Worm (Caenorhabditis elegans) whole organism, late embryonic: ENCODE measurements around the gene Y39A3A.3.

ENCODE experiments used
- K09A11.1 ChIP-seq: sonication (generic microtip); optimal IDR thresholded peaks from 2 replicates; lab custom pipeline; 2017; ENCODE audit warnings: antibody characterized with exemption, mild to moderate bottlenecking, missing genetic modification characterization, missing compliant biosample characterization; ENCODE audit not compliant: insufficient read depth
- Y22D7AL.16 ChIP-seq: sonication (generic microtip); optimal IDR thresholded peaks from 2 replicates; lab custom pipeline; 2016; ENCODE audit warnings: missing genetic modification characterization, missing compliant biosample characterization
- ceh-14 ChIP-seq: sonication (generic microtip); optimal IDR thresholded peaks from 2 replicates; lab custom pipeline; 2016; ENCODE audit warnings: missing genotype, missing genetic modification characterization, missing compliant biosample characterization
- ceh-19 ChIP-seq: fragments of 200-800 bp; sonication (Bioruptor generic); optimal IDR thresholded peaks from 2 replicates; lab custom pipeline; 2018; ENCODE audit warnings: mild to moderate bottlenecking, missing genetic modification characterization, missing compliant biosample characterization
- ceh-30 ChIP-seq: fragments of 150-350 bp; optimal IDR thresholded peaks from 2 replicates; lab custom pipeline; 2014; ENCODE audit warnings: missing biosample characterization, missing genetic modification characterization
- ceh-31 ChIP-seq: sonication (generic microtip); optimal IDR thresholded peaks from 2 replicates; lab custom pipeline; 2016; ENCODE audit warnings: missing genetic modification characterization, missing compliant biosample characterization
- ceh-34 ChIP-seq: sonication (generic microtip); optimal IDR thresholded peaks from 2 replicates; lab custom pipeline; 2016; ENCODE audit warnings: mild to moderate bottlenecking, missing genetic modification characterization, missing compliant biosample characterization
- ceh-48 ChIP-seq: sonication (generic microtip); optimal IDR thresholded peaks from 2 replicates; lab custom pipeline; 2016; ENCODE audit warnings: missing genetic modification characterization, inconsistent platforms, missing compliant biosample characterization
- ceh-9 ChIP-seq: sonication (generic microtip); optimal IDR thresholded peaks from 2 replicates; lab custom pipeline; 2016; ENCODE audit warnings: mild to moderate bottlenecking, missing genetic modification characterization, inconsistent platforms, missing compliant biosample characterization
- dmd-4 ChIP-seq: sonication (generic microtip); optimal IDR thresholded peaks from 2 replicates; lab custom pipeline; 2016; ENCODE audit warnings: borderline replicate concordance, missing genetic modification characterization, missing compliant biosample characterization
- elt-2 ChIP-seq: sonication (generic microtip); optimal IDR thresholded peaks from 2 replicates; lab custom pipeline; 2016; ENCODE audit warnings: missing genetic modification reagents, missing genetic modification characterization, missing compliant biosample characterization
- fkh-6 ChIP-seq: sonication (generic microtip); optimal IDR thresholded peaks from 2 replicates; lab custom pipeline; 2016; ENCODE audit warnings: missing genetic modification characterization, missing compliant biosample characterization
- hlh-13 ChIP-seq: fragments of 200-800 bp; sonication (Bioruptor generic); optimal IDR thresholded peaks from 2 replicates; lab custom pipeline; 2018; ENCODE audit warnings: mild to moderate bottlenecking, missing genetic modification characterization, missing compliant biosample characterization
- hlh-30 ChIP-seq: sonication (generic microtip); optimal IDR thresholded peaks from 2 replicates; lab custom pipeline; 2017; ENCODE audit warnings: antibody characterized with exemption, missing genetic modification characterization, missing compliant biosample characterization; ENCODE audit not compliant: insufficient read depth
- madf-2 ChIP-seq: sonication (generic microtip); optimal IDR thresholded peaks from 2 replicates; lab custom pipeline; 2017; ENCODE audit warnings: missing genetic modification characterization, missing compliant biosample characterization
- nfya-1 ChIP-seq: sonication (generic microtip); optimal IDR thresholded peaks from 2 replicates; lab custom pipeline; 2017; ENCODE audit warnings: missing genetic modification characterization, mild to moderate bottlenecking, missing compliant biosample characterization, antibody characterized with exemption, moderate library complexity
- nhr-11 ChIP-seq: fragments of 150-350 bp; optimal IDR thresholded peaks from 2 replicates; lab custom pipeline; 2014; ENCODE audit warnings: missing biosample characterization, missing genetic modification characterization
- nhr-232 ChIP-seq: sonication (generic microtip); optimal IDR thresholded peaks from 2 replicates; lab custom pipeline; 2016; ENCODE audit warnings: missing genetic modification characterization, missing compliant biosample characterization
- pag-3 ChIP-seq: sonication (generic microtip); optimal IDR thresholded peaks from 2 replicates; lab custom pipeline; 2016; ENCODE audit warnings: missing compliant biosample characterization, missing genetic modification characterization, borderline replicate concordance
- pat-9 ChIP-seq: fragments of 200-800 bp; sonication (Bioruptor generic); optimal IDR thresholded peaks from 2 replicates; lab custom pipeline; 2018; ENCODE audit warnings: mild to moderate bottlenecking, missing genetic modification characterization, moderate library complexity, missing compliant biosample characterization
- pha-4 ChIP-seq: fragments of 150-350 bp; optimal IDR thresholded peaks from 2 replicates; lab custom pipeline; 2018; ENCODE audit warnings: missing biosample characterization, missing genetic modification reagents, missing genetic modification characterization
- pros-1 ChIP-seq: fragments of 150-350 bp; optimal IDR thresholded peaks from 2 replicates; lab custom pipeline; 2014; ENCODE audit warnings: missing biosample characterization, missing genetic modification reagents, missing genetic modification characterization
- ref-2 ChIP-seq: sonication (generic microtip); optimal IDR thresholded peaks from 2 replicates; lab custom pipeline; 2016; ENCODE audit warnings: missing genetic modification characterization, missing compliant biosample characterization
- sox-4 ChIP-seq: sonication (generic microtip); optimal IDR thresholded peaks from 2 replicates; lab custom pipeline; 2017; ENCODE audit warnings: mild to moderate bottlenecking, missing genetic modification characterization, inconsistent platforms, missing compliant biosample characterization
- syd-9 ChIP-seq: sonication (generic microtip); optimal IDR thresholded peaks from 2 replicates; lab custom pipeline; 2016; ENCODE audit warnings: mild to moderate bottlenecking, missing genetic modification characterization, moderate library complexity, missing compliant biosample characterization
- tbx-2 ChIP-seq: sonication (generic microtip); optimal IDR thresholded peaks from 2 replicates; lab custom pipeline; 2016; ENCODE audit warnings: missing genetic modification characterization, missing compliant biosample characterization
- tbx-7 ChIP-seq: sonication (generic microtip); optimal IDR thresholded peaks from 2 replicates; lab custom pipeline; 2016; ENCODE audit warnings: missing genotype, missing genetic modification characterization, missing compliant biosample characterization
- unc-3 ChIP-seq, 2 experiments: fragments of 200-800 bp in 1 of 2; sonication (Bioruptor generic) in 1 of 2; sonication (generic microtip) in 1 of 2; conservative IDR thresholded peaks in 1 of 2; optimal IDR thresholded peaks in 1 of 2; 2 replicates each; pipeline versions ENCODE4 v1.3.6 to Lab custom; 2016 to 2022; ENCODE audit warnings: missing compliant biosample characterization in 2 of 2, missing genetic modification characterization in 2 of 2, missing genetic modification reagents in 1 of 2
- unc-42 ChIP-seq: sonication (generic microtip); optimal IDR thresholded peaks from 2 replicates; lab custom pipeline; 2016; ENCODE audit warnings: missing genotype, missing genetic modification characterization, missing compliant biosample characterization
- zip-5 ChIP-seq: sonication (generic microtip); optimal IDR thresholded peaks from 2 replicates; lab custom pipeline; 2016; ENCODE audit warnings: missing genetic modification characterization, missing compliant biosample characterization
- ztf-16 ChIP-seq: sonication (generic microtip); optimal IDR thresholded peaks from 2 replicates; lab custom pipeline; 2017; ENCODE audit warnings: missing genetic modification characterization, missing compliant biosample characterization

Y39A3A.3 gene

DNA sequence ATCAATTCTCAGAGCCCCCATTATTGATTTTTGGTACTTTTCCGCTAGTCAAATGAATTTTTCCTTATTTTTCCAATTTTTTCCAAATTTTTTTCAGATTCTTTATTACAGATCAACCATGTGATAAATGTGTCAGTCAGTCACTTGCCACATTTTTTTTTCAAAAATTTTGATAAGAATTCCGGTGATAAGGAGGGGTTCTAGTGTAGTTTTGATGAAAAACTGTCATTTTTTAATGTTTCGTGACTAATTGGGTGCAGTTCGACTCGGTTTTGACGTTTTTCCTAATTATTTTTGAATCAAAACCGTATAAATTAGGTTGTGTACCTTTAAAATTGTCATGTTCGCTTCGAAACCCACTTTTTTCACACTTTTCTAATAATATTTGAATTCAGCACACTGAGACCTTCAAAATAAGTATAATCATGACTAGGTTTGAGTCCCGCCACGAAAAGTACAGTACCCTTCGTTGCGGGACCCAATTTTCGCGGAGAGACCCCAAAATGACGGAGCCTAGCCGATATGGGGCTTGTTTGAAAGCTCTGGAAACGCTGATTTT lies 31.7 kb upstream of the Y39A3A.3 start:
- TF ChIP-seq elt-2 (no peak), zip-5 (no peak), tbx-2 (tag; lab: Kevin White, UChicago) (no peak), nhr-232 (tag; lab: Kevin White, UChicago) (no peak)

DNA sequence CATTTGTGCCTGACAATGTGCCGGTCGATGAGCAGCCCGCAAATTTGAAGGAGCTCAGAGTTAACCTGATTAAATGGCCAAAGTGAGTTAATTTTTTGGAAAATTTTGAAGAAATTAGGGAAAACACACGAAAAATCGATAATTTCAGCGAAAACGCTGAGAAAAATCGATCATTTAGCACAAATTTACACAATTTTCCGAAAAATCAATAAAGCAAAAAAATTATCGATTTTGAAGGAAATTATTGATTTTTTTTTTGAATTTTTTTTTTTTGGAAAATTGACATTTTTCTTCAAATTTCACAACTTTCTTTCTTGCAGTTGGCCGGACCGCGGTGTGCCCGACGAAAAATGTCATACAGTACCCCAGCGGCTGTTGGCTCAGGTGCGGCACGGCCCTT lies 30.0 kb upstream of the Y39A3A.3 start:
- TF ChIP-seq ceh-30 (tag; lab: Kevin White, UChicago): no peak
- peak; percentile 59 for TF ChIP-seq ceh-48 (tag; lab: Kevin White, UChicago)
- TF ChIP-seq fkh-6 (tag; lab: Kevin White, UChicago): no peak
- TF ChIP-seq pag-3: no peak
- no peak for TF ChIP-seq tbx-7 (tag; lab: Kevin White, UChicago)
- TF ChIP-seq pha-4: no peak
- TF ChIP-seq nhr-11: no peak

DNA sequence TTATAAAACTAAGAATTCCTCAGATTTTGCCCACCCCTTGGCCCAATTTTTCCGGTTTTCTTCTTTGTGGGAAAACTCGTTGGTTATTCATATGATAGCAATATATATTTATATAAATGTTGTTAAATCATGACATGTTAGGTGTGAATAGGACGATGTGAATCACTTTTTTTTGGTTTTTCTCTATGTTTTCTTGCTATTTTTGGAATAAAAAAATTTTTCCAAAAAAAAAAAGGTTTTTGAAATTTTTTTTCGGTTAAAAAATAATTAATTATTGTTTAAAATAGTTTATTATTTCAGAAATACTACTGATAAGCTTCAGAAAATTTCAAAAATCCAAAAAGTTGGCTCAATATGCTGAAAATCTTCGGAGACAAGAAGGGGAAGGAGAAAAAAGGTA lies 24.3 kb upstream of the Y39A3A.3 start, which contains the start of gene Y48G9A.9:
Gene Y48G9A.9 (plus strand): TSS at position 301 of the 400 bp plus-strand sequence.
- TF ChIP-seq fkh-6 (tag; lab: Kevin White, UChicago) (no peak), tbx-2 (tag; lab: Kevin White, UChicago) (no peak)

DNA sequence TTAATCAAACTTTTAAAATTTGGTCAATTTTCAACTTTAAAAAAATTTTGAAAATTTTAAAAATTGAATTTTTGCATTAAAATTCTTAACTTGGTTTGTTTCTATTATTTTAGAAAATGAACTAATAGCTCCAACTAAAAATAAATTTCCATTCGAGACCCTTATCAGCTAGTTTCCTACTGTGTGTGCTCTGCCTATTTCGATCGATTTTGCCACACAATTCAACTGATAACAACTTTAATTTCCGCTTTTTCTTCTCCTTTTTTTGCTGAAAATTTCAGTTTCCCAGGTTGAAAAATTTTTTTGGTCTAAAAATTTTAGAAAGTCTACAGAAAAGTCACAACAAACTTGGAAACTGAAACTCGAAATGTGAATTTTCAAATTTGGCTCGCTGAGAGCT lies 23.2 kb upstream of the Y39A3A.3 start:
- no peak for TF ChIP-seq ceh-14 (tag; lab: Kevin White, UChicago)
- no peak for TF ChIP-seq nhr-11
- no peak for TF ChIP-seq ceh-19 (GFP tag; lab: Kevin White, UChicago)
- peak; percentile 40 for TF ChIP-seq elt-2
- no peak for TF ChIP-seq unc-3 (GFP tag; conservative IDR thresholded peaks at IDR 0.05; lab: Robert Waterston, UW)
- TF ChIP-seq unc-3 (tag; optimal IDR thresholded peaks at IDR 0.05; lab: Kevin White, UChicago): no peak
- TF ChIP-seq, all 69 proteins: peak for 1

DNA sequence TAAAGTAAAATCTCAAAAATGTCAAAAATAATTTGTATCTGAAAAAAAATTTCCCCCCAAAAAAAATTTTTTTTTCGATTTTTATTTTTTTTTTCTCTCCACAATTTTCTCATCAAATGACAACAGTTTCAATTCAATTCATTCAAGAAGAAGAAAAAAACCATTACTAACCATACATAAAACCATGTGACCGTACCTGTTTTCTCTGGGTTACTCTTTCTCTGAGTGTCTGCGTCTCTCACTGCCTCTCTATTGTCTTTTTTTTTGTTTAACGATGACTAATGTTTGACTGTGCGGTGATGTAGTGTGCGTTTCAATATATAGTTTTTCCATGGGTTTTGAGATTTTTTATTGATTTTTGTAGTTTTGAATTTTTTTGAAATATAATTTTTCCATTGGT lies 22.5 kb upstream of the Y39A3A.3 start:
- no peak for TF ChIP-seq ref-2 (tag; lab: Kevin White, UChicago)
- no peak for TF ChIP-seq syd-9
- TF ChIP-seq pha-4: no peak
- TF ChIP-seq hlh-30 (tag; lab: Kevin White, UChicago): peak; percentile 70

DNA sequence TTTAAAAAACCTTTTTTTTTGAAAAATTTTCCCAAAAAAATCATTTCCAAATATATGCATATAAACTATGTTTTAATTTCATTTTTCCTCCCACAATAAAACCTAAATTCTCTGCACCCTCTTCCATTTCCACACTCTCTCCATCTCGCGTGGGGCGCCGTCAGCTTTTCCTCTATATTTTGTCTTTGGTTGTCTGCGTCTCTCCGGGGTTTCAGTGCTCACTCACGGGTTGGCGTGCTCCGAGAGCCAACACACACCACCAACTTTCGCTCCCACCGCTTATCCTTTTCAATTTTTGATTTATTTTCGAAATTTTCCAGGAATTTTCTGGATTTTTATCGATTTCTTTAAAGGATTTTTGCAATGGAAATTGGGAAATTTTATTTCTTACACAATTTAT lies 21.3 kb upstream of the Y39A3A.3 start:
- TF ChIP-seq dmd-4 (tag; lab: Kevin White, UChicago): no peak
- no peak for TF ChIP-seq ceh-9
- peak; percentile 33 for TF ChIP-seq nfya-1 (tag; lab: Kevin White, UChicago)
- TF ChIP-seq ceh-30 (tag; lab: Kevin White, UChicago): no peak
- no peak for TF ChIP-seq pros-1 (tag; lab: Kevin White, UChicago)
- TF ChIP-seq, all 69 proteins: peak for 1

DNA sequence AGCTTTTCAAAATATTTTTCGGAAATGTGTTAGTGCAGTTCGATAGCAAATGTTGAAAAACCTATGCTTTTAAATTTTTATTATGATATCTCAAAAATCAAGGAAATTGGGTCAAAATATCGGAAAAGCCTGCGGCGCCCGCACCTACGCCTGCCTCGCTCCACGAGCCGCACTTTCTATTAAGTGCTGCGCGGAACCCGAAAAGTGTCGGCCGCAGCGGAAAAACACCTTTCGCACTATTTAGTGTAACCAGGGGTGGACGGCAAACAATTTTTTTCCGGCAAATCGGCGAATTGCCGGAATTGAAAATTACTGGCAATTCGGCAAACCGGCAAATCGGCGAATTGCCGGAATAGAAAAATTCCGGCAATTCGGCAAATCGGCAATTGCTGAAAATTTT lies 16.7 kb upstream of the Y39A3A.3 start:
- TF ChIP-seq hlh-13 (no peak), tbx-7 (tag; lab: Kevin White, UChicago) (no peak), ref-2 (tag; lab: Kevin White, UChicago) (no peak), K09A11.1 (tag; lab: Kevin White, UChicago) (no peak), Y22D7AL.16 (tag; lab: Kevin White, UChicago) (no peak), sox-4 (tag; lab: Kevin White, UChicago) (no peak), madf-2 (tag; lab: Kevin White, UChicago) (no peak), ztf-16 (tag; lab: Kevin White, UChicago) (no peak), ceh-34 (tag; lab: Kevin White, UChicago) (no peak), ceh-31 (no peak), pat-9 (tag; lab: Kevin White, UChicago) (no peak), unc-42 (tag; lab: Kevin White, UChicago) (no peak), ceh-19 (GFP tag; lab: Kevin White, UChicago) (no peak)
